Worm (Caenorhabditis elegans) whole organism, young adult: Measurements from ENCODE around the gene T10C6.7.
A peak's percentile ranks its signal among the peaks of the same experiment; 100 is the strongest.

Source experiments
- B0261.1 ChIP-seq: sonication (generic microtip); optimal IDR thresholded peaks from 2 replicates; lab custom pipeline; 2016; ENCODE audit warnings: mild to moderate bottlenecking, missing genetic modification characterization, moderate library complexity, missing compliant biosample characterization
- C06A6.2 ChIP-seq: fragments of 200-800 bp; sonication (Bioruptor generic); conservative IDR thresholded peaks from 2 replicates; pipeline ENCODE4 v1.3.6; 2022; ENCODE audit warnings: missing genetic modification characterization, missing compliant biosample characterization
- ama-1 ChIP-seq, 3 experiments: fragments of 150-350 bp in 1 of 3; sonication (generic microtip) in 2 of 3; optimal IDR thresholded peaks; 2 replicates each; lab custom pipeline; 2014 to 2018; ENCODE audit warnings: missing biosample characterization in 2 of 3, missing genetic modification characterization in 2 of 3, missing genetic modification reagents in 2 of 3
- ceh-27 ChIP-seq: fragments of 200-800 bp; sonication (Bioruptor generic); optimal IDR thresholded peaks from 2 replicates; lab custom pipeline; 2018; ENCODE audit warnings: mild to moderate bottlenecking, missing genetic modification characterization, moderate library complexity, missing compliant biosample characterization
- ceh-79 ChIP-seq: sonication (generic microtip); optimal IDR thresholded peaks from 2 replicates; lab custom pipeline; 2017; ENCODE audit warnings: mild to moderate bottlenecking, missing genetic modification characterization, missing compliant biosample characterization
- efl-1 ChIP-seq: fragments of 150-350 bp; optimal IDR thresholded peaks from 2 replicates; lab custom pipeline; 2014; ENCODE audit warnings: missing biosample characterization, missing genetic modification reagents, missing genetic modification characterization
- ekl-4 ChIP-seq: fragments of 200-800 bp; sonication (Bioruptor generic); IDR thresholded peaks from 2 replicates; pipeline ENCODE4 v1.3.6; 2022; ENCODE audit warnings: missing genetic modification reagents, missing genetic modification characterization, missing compliant biosample characterization
- let-526 ChIP-seq: fragments of 200-800 bp; sonication (Bioruptor generic); IDR thresholded peaks from 2 replicates; pipeline ENCODE4 v1.3.6; 2022; ENCODE audit warnings: missing genetic modification reagents, missing genetic modification characterization, missing compliant biosample characterization
- let-607 ChIP-seq, 2 experiments: fragments of 200-800 bp in 1 of 2; sonication (Bioruptor generic) in 1 of 2; sonication (generic microtip) in 1 of 2; optimal IDR thresholded peaks; 2 replicates each; lab custom pipeline; 2016 to 2018; ENCODE audit warnings: mild to moderate bottlenecking in 2 of 2, missing compliant biosample characterization in 2 of 2, missing genetic modification characterization in 2 of 2, moderate library complexity in 2 of 2, missing genotype in 1 of 2
- mxl-1 ChIP-seq: sonication (generic microtip); optimal IDR thresholded peaks from 2 replicates; lab custom pipeline; 2016; ENCODE audit warnings: missing genetic modification characterization, missing compliant biosample characterization
- nfyb-1 ChIP-seq: fragments of 200-800 bp; sonication (Bioruptor generic); IDR thresholded peaks from 2 replicates; pipeline ENCODE4 v1.3.6; 2022; ENCODE audit warnings: missing genetic modification reagents, missing genetic modification characterization, missing compliant biosample characterization
- pha-4 ChIP-seq: fragments of 150-350 bp; sonication (generic microtip); optimal IDR thresholded peaks from 2 replicates; lab custom pipeline; 2014; ENCODE audit warnings: missing biosample characterization, missing genetic modification reagents, missing genetic modification characterization
- unc-62 ChIP-seq: fragments of 150-350 bp; optimal IDR thresholded peaks from 2 replicates; lab custom pipeline; 2014; ENCODE audit warnings: missing biosample characterization, missing genetic modification reagents, missing genetic modification characterization

DNA sequence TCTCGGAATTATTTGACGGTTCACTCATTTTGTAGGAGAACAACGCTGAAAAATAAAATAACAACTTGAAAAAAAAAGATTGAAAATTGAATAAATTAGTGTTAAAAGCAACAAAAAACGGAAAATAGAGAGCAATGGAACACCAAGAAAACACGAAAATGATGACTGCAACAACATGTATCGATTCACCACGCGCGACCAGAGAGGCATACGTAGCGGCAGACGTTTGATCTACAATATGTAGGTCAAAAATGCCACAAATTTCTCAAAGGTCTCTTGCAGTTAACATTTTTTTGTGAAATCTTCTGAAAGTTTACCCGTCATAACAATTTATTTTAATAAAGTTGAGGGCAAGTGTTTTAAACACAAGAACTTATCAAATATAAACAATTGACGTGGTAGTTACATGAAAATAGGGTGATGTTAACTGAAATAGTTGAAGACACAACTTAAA lies 25.5 kb upstream of the T10C6.7 start, which contains the start of gene F14H3.5:
- TF ChIP-seq nfyb-1 (GFP tag; lab: Robert Waterston, UW) (no peak), ama-1 (optimal IDR thresholded peaks at IDR 0.05; lab: Kevin White, UChicago) (no peak), ama-1 (GFP tag; optimal IDR thresholded peaks at IDR 0.05; lab: Kevin White, UChicago) (no peak), pha-4 (tag; lab: Kevin White, UChicago) (no peak), mxl-1 (tag; lab: Kevin White, UChicago) (no peak), ekl-4 (GFP tag; lab: Robert Waterston, UW) (no peak), ceh-27 (GFP tag; lab: Kevin White, UChicago) (no peak), ceh-79 (tag; lab: Kevin White, UChicago) (no peak), let-526 (GFP tag; lab: Robert Waterston, UW) (no peak), let-607 (tag; optimal IDR thresholded peaks at IDR 0.05; lab: Kevin White, UChicago) (no peak), C06A6.2 (GFP tag; lab: Robert Waterston, UW) (no peak), B0261.1 (no peak), unc-62 (GFP tag; lab: Kevin White, UChicago) (no peak), efl-1 (GFP tag; lab: Kevin White, UChicago) (peak; percentile 69)
